Worm (Caenorhabditis elegans) whole organism, L3 larva: ENCODE results near the gene ZK896.1.

Experiments used
- R02D3.7 ChIP-seq: fragments of 150-350 bp; optimal IDR thresholded peaks from 2 replicates; lab custom pipeline; 2014; ENCODE audit warnings: missing biosample characterization, missing genetic modification characterization
- ceh-16 ChIP-seq: sonication (generic microtip); optimal IDR thresholded peaks from 2 replicates; lab custom pipeline; 2017; ENCODE audit warnings: missing biosample characterization, missing genetic modification characterization
- ceh-9 ChIP-seq: sonication (generic microtip); optimal IDR thresholded peaks from 2 replicates; lab custom pipeline; 2018; ENCODE audit warnings: missing biosample characterization, missing genetic modification characterization
- egl-5 ChIP-seq: fragments of 150-350 bp; optimal IDR thresholded peaks from 2 replicates; lab custom pipeline; 2017; ENCODE audit warnings: missing biosample characterization, missing genetic modification reagents, missing genetic modification characterization, inconsistent platforms
- elt-3 ChIP-seq, 3 experiments: fragments of 150-350 bp in 1 of 3; sonication (generic microtip) in 2 of 3; optimal IDR thresholded peaks; 2 replicates in 2 of 3; 4 replicates in 1 of 3; lab custom pipeline; 2014 to 2017; ENCODE audit warnings: missing biosample characterization in 3 of 3, missing genetic modification characterization in 3 of 3
- hmg-11 ChIP-seq: sonication (generic microtip); optimal IDR thresholded peaks from 2 replicates; lab custom pipeline; 2016; ENCODE audit warnings: missing genetic modification characterization, missing compliant biosample characterization
- nfya-1 ChIP-seq: sonication (generic microtip); optimal IDR thresholded peaks from 2 replicates; lab custom pipeline; 2017; ENCODE audit warnings: missing genetic modification characterization, mild to moderate bottlenecking, missing compliant biosample characterization, antibody characterized with exemption, moderate library complexity; ENCODE audit not compliant: insufficient read depth
- nhr-11 ChIP-seq: fragments of 150-350 bp; optimal IDR thresholded peaks from 2 replicates; lab custom pipeline; 2014; ENCODE audit warnings: missing biosample characterization, missing genetic modification characterization
- nhr-237 ChIP-seq: fragments of 150-350 bp; optimal IDR thresholded peaks from 2 replicates; lab custom pipeline; 2014; ENCODE audit warnings: missing biosample characterization, missing genetic modification characterization
- nhr-25 ChIP-seq: sonication (generic microtip); optimal IDR thresholded peaks from 2 replicates; lab custom pipeline; 2017; ENCODE audit warnings: missing biosample characterization, missing genetic modification characterization
- pha-4 ChIP-seq: fragments of 150-350 bp; optimal IDR thresholded peaks from 2 replicates; lab custom pipeline; 2014; ENCODE audit warnings: missing biosample characterization, missing genetic modification reagents, missing genetic modification characterization
- sea-2 ChIP-seq: fragments of 150-350 bp; sonication (generic microtip); optimal IDR thresholded peaks from 4 replicates; lab custom pipeline; 2014; ENCODE audit warnings: missing biosample characterization, missing genetic modification reagents, missing genetic modification characterization
- unc-62 ChIP-seq: fragments of 150-350 bp; sonication (generic microtip); optimal IDR thresholded peaks from 4 replicates; lab custom pipeline; 2014; ENCODE audit warnings: missing biosample characterization, missing genetic modification reagents, missing genetic modification characterization
- ztf-4 ChIP-seq: fragments of 150-350 bp; optimal IDR thresholded peaks from 2 replicates; lab custom pipeline; 2014; ENCODE audit warnings: missing biosample characterization, missing genetic modification characterization

DNA sequence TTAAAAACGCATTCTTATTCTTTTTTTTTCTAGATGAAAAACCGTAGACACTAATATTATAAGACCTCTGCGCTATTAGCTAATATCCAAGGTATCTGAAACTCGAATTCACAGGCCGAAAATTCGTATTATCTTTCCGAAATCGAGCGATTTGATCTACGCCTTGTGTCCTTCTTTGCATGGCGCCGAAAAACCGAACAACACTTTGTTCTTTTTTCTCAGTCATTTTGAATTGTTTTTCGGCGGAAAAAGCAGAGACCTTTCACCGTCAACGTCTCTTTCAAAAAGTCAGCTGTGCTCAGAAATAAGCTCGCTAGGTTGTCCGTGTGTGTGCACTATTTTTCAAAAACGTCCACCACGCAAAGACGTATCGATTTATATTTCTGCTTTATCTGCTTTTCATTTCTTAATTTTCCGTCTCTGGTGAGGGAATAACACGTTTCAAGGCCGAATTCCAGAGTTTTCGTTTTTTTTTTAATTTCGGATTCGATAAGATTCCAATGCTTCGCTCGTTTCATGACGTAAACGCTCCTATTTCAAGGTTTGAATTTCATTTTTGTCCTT is 44.2 kb downstream of the ZK896.1 start:
- no peak for TF ChIP-seq R02D3.7 (tag; lab: Kevin White, UChicago)
- TF ChIP-seq nfya-1, result no peak
- TF ChIP-seq nhr-237 (tag; lab: Kevin White, UChicago), result no peak
- TF ChIP-seq pha-4 (tag; lab: Kevin White, UChicago), result no peak
- no peak for TF ChIP-seq elt-3 (tag; optimal IDR thresholded peaks at IDR 0.05; lab: Kevin White, UChicago)
- TF ChIP-seq ztf-4 (tag; lab: Kevin White, UChicago), result no peak
- no peak for TF ChIP-seq ceh-9
- no peak for TF ChIP-seq unc-62 (GFP tag; lab: Kevin White, UChicago)
- TF ChIP-seq ceh-16 (tag; lab: Kevin White, UChicago), result no peak
- TF ChIP-seq sea-2, result no peak
- TF ChIP-seq egl-5 (tag; lab: Kevin White, UChicago), result no peak
- TF ChIP-seq nhr-25 (tag; lab: Kevin White, UChicago), result no peak
- TF ChIP-seq nhr-11 (tag; lab: Kevin White, UChicago), result no peak
- peak; percentile 26 for TF ChIP-seq hmg-11 (tag; lab: Kevin White, UChicago)
